Worm (Caenorhabditis elegans) whole organism, young adult: ENCODE data around the gene B0454.26.

ENCODE experiments used
- dpl-1 ChIP-seq: fragments of 150-350 bp; optimal IDR thresholded peaks from 2 replicates; lab custom pipeline; 2014; ENCODE audit warnings: missing biosample characterization, missing genetic modification reagents, missing genetic modification characterization
- egl-44 ChIP-seq: fragments of 200-800 bp; sonication (Bioruptor generic); IDR thresholded peaks from 2 replicates; pipeline ENCODE4 v1.3.6; 2022; ENCODE audit warnings: missing genetic modification reagents, missing genetic modification characterization, missing compliant biosample characterization
- snpc-1.1 ChIP-seq: sonication (generic microtip); optimal IDR thresholded peaks from 2 replicates; lab custom pipeline; 2017; ENCODE audit warnings: missing genetic modification characterization, mild to moderate bottlenecking, missing compliant biosample characterization, antibody characterized with exemption, moderate library complexity, missing genotype, missing genetic modification reagents; ENCODE audit not compliant: insufficient read depth
- unc-62 ChIP-seq: fragments of 150-350 bp; optimal IDR thresholded peaks from 2 replicates; lab custom pipeline; 2014; ENCODE audit warnings: missing biosample characterization, missing genetic modification reagents, missing genetic modification characterization
- ztf-6 ChIP-seq: fragments of 200-800 bp; sonication (Bioruptor generic); IDR thresholded peaks from 2 replicates; pipeline ENCODE4 v1.3.6; 2022; ENCODE audit warnings: missing genetic modification reagents, missing genetic modification characterization, missing compliant biosample characterization

- TF ChIP-seq dpl-1 (GFP tag; lab: Kevin White, UChicago) (no peak), egl-44 (GFP tag; lab: Robert Waterston, UW) (no peak), snpc-1.1 (tag; lab: Kevin White, UChicago) (no peak), ztf-6 (GFP tag; lab: Robert Waterston, UW) (no peak), unc-62 (GFP tag; lab: Kevin White, UChicago) (no peak)
Measured at ce11 chrII:3067447-3067846, 29.1 kb upstream of the B0454.26 start.
